Worm (Caenorhabditis elegans) whole organism, L4 larva: ENCODE measurements around the gene str-187.

Experiments
- D1046.2 ChIP-seq: fragments of 200-800 bp; sonication (Bioruptor generic); IDR thresholded peaks from 2 replicates; pipeline ENCODE4 v1.3.6; 2022; ENCODE audit warnings: missing genetic modification characterization, missing compliant biosample characterization
- F10B5.3 ChIP-seq: sonication (generic microtip); optimal IDR thresholded peaks from 2 replicates; lab custom pipeline; 2016; ENCODE audit warnings: mild to moderate bottlenecking, missing genetic modification characterization, missing compliant biosample characterization
- F26F4.8 ChIP-seq: fragments of 200-800 bp; sonication (Bioruptor generic); conservative IDR thresholded peaks from 2 replicates; pipeline ENCODE4 v1.3.6; 2022; ENCODE audit warnings: missing genetic modification characterization, missing compliant biosample characterization
- F44E2.7 ChIP-seq: fragments of 200-800 bp; sonication (Bioruptor generic); IDR thresholded peaks from 2 replicates; pipeline ENCODE4 v2.1.2; 2022; ENCODE audit warnings: missing genetic modification characterization, missing compliant biosample characterization
- Y105C5A.15 ChIP-seq: fragments of 200-800 bp; sonication (Bioruptor generic); IDR thresholded peaks from 2 replicates; pipeline ENCODE4 v1.3.6; 2022; ENCODE audit warnings: missing genetic modification characterization, missing compliant biosample characterization
- Y5F2A.4 ChIP-seq: fragments of 200-800 bp; sonication (Bioruptor generic); optimal IDR thresholded peaks from 2 replicates; lab custom pipeline; 2018; ENCODE audit warnings: mild to moderate bottlenecking, missing genetic modification characterization, missing compliant biosample characterization
- Y75B8A.6 ChIP-seq: fragments of 200-800 bp; sonication (Bioruptor generic); IDR thresholded peaks from 2 replicates; pipeline ENCODE4 v1.3.6; 2022; ENCODE audit warnings: missing genetic modification reagents, missing genetic modification characterization, missing compliant biosample characterization
- ZK546.5 ChIP-seq, 2 experiments: sonication (generic microtip); optimal IDR thresholded peaks; 2 replicates each; lab custom pipeline; 2017; ENCODE audit warnings: missing biosample characterization in 2 of 2, missing genetic modification characterization in 2 of 2
- aly-2 ChIP-seq: sonication (generic microtip); optimal IDR thresholded peaks from 2 replicates; lab custom pipeline; 2018; ENCODE audit warnings: missing biosample characterization, missing genetic modification characterization
- ceh-28 ChIP-seq: fragments of 150-350 bp; optimal IDR thresholded peaks from 2 replicates; lab custom pipeline; 2014; ENCODE audit warnings: missing biosample characterization, missing genetic modification reagents, missing genetic modification characterization
- ceh-44 ChIP-seq: fragments of 200-800 bp; sonication (Bioruptor generic); IDR thresholded peaks from 2 replicates; pipeline ENCODE4 v1.3.6; 2022; ENCODE audit warnings: missing genetic modification reagents, missing genetic modification characterization, missing compliant biosample characterization
- ceh-62 ChIP-seq: sonication (generic microtip); optimal IDR thresholded peaks from 2 replicates; lab custom pipeline; 2017; ENCODE audit warnings: missing biosample characterization, missing genetic modification characterization
- ceh-82 ChIP-seq: sonication (generic microtip); optimal IDR thresholded peaks from 2 replicates; lab custom pipeline; 2017; ENCODE audit warnings: missing biosample characterization, missing genetic modification characterization
- ces-1 ChIP-seq: fragments of 150-350 bp; sonication (generic microtip); optimal IDR thresholded peaks from 4 replicates; lab custom pipeline; 2014; ENCODE audit warnings: missing biosample characterization, missing genetic modification reagents, missing genetic modification characterization
- ctbp-1 ChIP-seq: fragments of 200-800 bp; sonication (Bioruptor generic); IDR thresholded peaks from 2 replicates; pipeline ENCODE4 v1.3.6; 2022; ENCODE audit warnings: missing genetic modification reagents, missing genetic modification characterization, missing compliant biosample characterization
- dmd-6 ChIP-seq: fragments of 200-800 bp; sonication (Bioruptor generic); IDR thresholded peaks from 2 replicates; pipeline ENCODE4 v1.3.6; 2022; ENCODE audit warnings: missing genetic modification reagents, missing genetic modification characterization, missing compliant biosample characterization
- dmd-8 ChIP-seq: fragments of 200-800 bp; sonication (Bioruptor generic); IDR thresholded peaks from 2 replicates; pipeline ENCODE4 v1.3.6; 2022; ENCODE audit warnings: missing genetic modification characterization, missing compliant biosample characterization
- dpl-1 ChIP-seq: fragments of 150-350 bp; optimal IDR thresholded peaks from 2 replicates; lab custom pipeline; 2014; ENCODE audit warnings: missing biosample characterization, missing genetic modification reagents, missing genetic modification characterization
- fos-1 ChIP-seq: fragments of 150-350 bp; optimal IDR thresholded peaks from 2 replicates; lab custom pipeline; 2014; ENCODE audit warnings: missing biosample characterization, missing genetic modification characterization
- gei-8 ChIP-seq: fragments of 200-800 bp; sonication (Bioruptor generic); optimal IDR thresholded peaks from 2 replicates; lab custom pipeline; 2018; ENCODE audit warnings: mild to moderate bottlenecking, missing genetic modification characterization, missing compliant biosample characterization
- hlh-11 ChIP-seq: fragments of 200-800 bp; sonication (Bioruptor generic); optimal IDR thresholded peaks from 2 replicates; lab custom pipeline; 2018; ENCODE audit warnings: mild to moderate bottlenecking, missing genetic modification characterization, missing compliant biosample characterization
- hlh-30 ChIP-seq: sonication (generic microtip); optimal IDR thresholded peaks from 2 replicates; lab custom pipeline; 2017; ENCODE audit warnings: antibody characterized with exemption, mild to moderate bottlenecking, missing genetic modification characterization, missing compliant biosample characterization; ENCODE audit not compliant: insufficient read depth
- lim-7 ChIP-seq: fragments of 200-800 bp; sonication (Bioruptor generic); IDR thresholded peaks from 2 replicates; pipeline ENCODE4 v1.3.6; 2022; ENCODE audit warnings: missing genetic modification characterization, missing compliant biosample characterization
- lin-1 ChIP-seq: fragments of 200-800 bp; sonication (Bioruptor generic); IDR thresholded peaks from 2 replicates; pipeline ENCODE4 v1.3.6; 2022; ENCODE audit warnings: missing genetic modification reagents, missing genetic modification characterization, missing compliant biosample characterization
- lin-13 ChIP-seq: fragments of 150-350 bp; optimal IDR thresholded peaks from 2 replicates; lab custom pipeline; 2014; ENCODE audit warnings: missing biosample characterization, missing genetic modification reagents, missing genetic modification characterization
- lin-15B ChIP-seq: fragments of 150-350 bp; sonication (generic microtip); optimal IDR thresholded peaks from 3 replicates; lab custom pipeline; 2014; ENCODE audit warnings: missing biosample characterization, missing genetic modification characterization
- lsy-2 ChIP-seq, 2 experiments: fragments of 150-350 bp in 1 of 2; sonication (generic microtip) in 1 of 2; optimal IDR thresholded peaks; 2 replicates each; lab custom pipeline; 2014 to 2017; ENCODE audit warnings: missing biosample characterization in 2 of 2, missing genetic modification characterization in 2 of 2
- mxl-2 ChIP-seq: fragments of 200-800 bp; sonication (Bioruptor generic); conservative IDR thresholded peaks from 2 replicates; pipeline ENCODE4 v1.3.6; 2022; ENCODE audit warnings: missing genetic modification reagents, missing genetic modification characterization, missing compliant biosample characterization
- mxl-3 ChIP-seq: fragments of 200-800 bp; sonication (Bioruptor generic); optimal IDR thresholded peaks from 2 replicates; lab custom pipeline; 2018; ENCODE audit warnings: mild to moderate bottlenecking, missing genetic modification characterization, missing compliant biosample characterization
- nhr-11 ChIP-seq: fragments of 150-350 bp; optimal IDR thresholded peaks from 2 replicates; lab custom pipeline; 2014; ENCODE audit warnings: missing biosample characterization, missing genetic modification characterization
- nhr-111 ChIP-seq: fragments of 200-800 bp; sonication (Bioruptor generic); optimal IDR thresholded peaks from 2 replicates; lab custom pipeline; 2018; ENCODE audit warnings: mild to moderate bottlenecking, missing genetic modification characterization, missing compliant biosample characterization
- nhr-237 ChIP-seq: sonication (generic microtip); optimal IDR thresholded peaks from 2 replicates; lab custom pipeline; 2017; ENCODE audit warnings: missing biosample characterization, missing genetic modification characterization
- nhr-25 ChIP-seq: sonication (generic microtip); optimal IDR thresholded peaks from 2 replicates; lab custom pipeline; 2017; ENCODE audit warnings: missing genetic modification characterization, mild to moderate bottlenecking, missing compliant biosample characterization, antibody characterized with exemption, moderate library complexity, borderline replicate concordance; ENCODE audit not compliant: insufficient read depth
- nhr-28 ChIP-seq: fragments of 150-350 bp; optimal IDR thresholded peaks from 2 replicates; lab custom pipeline; 2014; ENCODE audit warnings: missing biosample characterization, missing genetic modification characterization
- nhr-41 ChIP-seq: fragments of 200-800 bp; sonication (Bioruptor generic); IDR thresholded peaks from 2 replicates; pipeline ENCODE4 v1.3.6; 2022; ENCODE audit warnings: missing genetic modification reagents, missing genetic modification characterization, missing compliant biosample characterization
- nhr-42 ChIP-seq: fragments of 200-800 bp; sonication (Bioruptor generic); IDR thresholded peaks from 2 replicates; pipeline ENCODE4 v1.3.6; 2022; ENCODE audit warnings: missing genetic modification characterization, missing compliant biosample characterization
- nhr-48 ChIP-seq: sonication (generic microtip); optimal IDR thresholded peaks from 2 replicates; lab custom pipeline; 2016; ENCODE audit warnings: mild to moderate bottlenecking, missing genetic modification characterization, missing compliant biosample characterization
- pha-4 ChIP-seq, 2 experiments: fragments of 150-350 bp in 1 of 2; fragments of 200-800 bp in 1 of 2; sonication (Bioruptor generic) in 1 of 2; IDR thresholded peaks in 1 of 2; optimal IDR thresholded peaks in 1 of 2; 2 replicates each; pipeline versions ENCODE4 v1.3.6 to Lab custom; 2014 to 2022; ENCODE audit warnings: missing genetic modification characterization in 2 of 2, missing genetic modification reagents in 2 of 2, missing biosample characterization in 1 of 2, missing compliant biosample characterization in 1 of 2
- pqm-1 ChIP-seq: sonication (generic microtip); optimal IDR thresholded peaks from 2 replicates; lab custom pipeline; 2017; ENCODE audit warnings: missing biosample characterization, missing genetic modification characterization
- saeg-2 ChIP-seq: fragments of 200-800 bp; sonication (Bioruptor generic); IDR thresholded peaks from 2 replicates; pipeline ENCODE4 v1.3.6; 2022; ENCODE audit warnings: missing genetic modification reagents, missing genetic modification characterization, missing compliant biosample characterization
- snpc-4 ChIP-seq: fragments of 150-350 bp; optimal IDR thresholded peaks from 2 replicates; lab custom pipeline; 2014; ENCODE audit warnings: missing biosample characterization, missing genetic modification characterization
- spr-3 ChIP-seq: fragments of 200-800 bp; sonication (Bioruptor generic); optimal IDR thresholded peaks from 2 replicates; lab custom pipeline; 2018; ENCODE audit warnings: mild to moderate bottlenecking, missing genetic modification characterization, missing compliant biosample characterization
- tag-97 ChIP-seq: fragments of 200-800 bp; sonication (Bioruptor generic); IDR thresholded peaks from 2 replicates; pipeline ENCODE4 v1.3.6; 2022; ENCODE audit warnings: missing genetic modification characterization, missing compliant biosample characterization
- unc-130 ChIP-seq: sonication (generic microtip); optimal IDR thresholded peaks from 2 replicates; lab custom pipeline; 2016; ENCODE audit warnings: missing genetic modification reagents, missing genetic modification characterization, missing compliant biosample characterization
- unc-62 ChIP-seq, 3 experiments: fragments of 150-350 bp in 1 of 3; sonication (generic microtip); optimal IDR thresholded peaks in 2 of 3; peaks in 1 of 3; 1 replicate in 1 of 3; 2 replicates in 2 of 3; lab custom pipeline; 2014 to 2017; ENCODE audit warnings: missing biosample characterization in 3 of 3, missing genetic modification characterization in 3 of 3, missing genetic modification reagents in 3 of 3, missing genotype in 1 of 3
- vab-7 ChIP-seq: fragments of 200-800 bp; sonication (Bioruptor generic); IDR thresholded peaks from 2 replicates; pipeline ENCODE4 v1.3.6; 2022; ENCODE audit warnings: missing genetic modification reagents, missing genetic modification characterization, missing compliant biosample characterization
- zfp-2 ChIP-seq: sonication (generic microtip); optimal IDR thresholded peaks from 2 replicates; lab custom pipeline; 2016; ENCODE audit warnings: mild to moderate bottlenecking, missing genetic modification characterization, missing compliant biosample characterization
- zip-11 ChIP-seq: fragments of 200-800 bp; sonication (Bioruptor generic); IDR thresholded peaks from 2 replicates; pipeline ENCODE4 v1.3.6; 2022; ENCODE audit warnings: missing genetic modification characterization, missing compliant biosample characterization
- zip-2 ChIP-seq: fragments of 150-350 bp; optimal IDR thresholded peaks from 2 replicates; lab custom pipeline; 2014; ENCODE audit warnings: missing biosample characterization, missing genetic modification characterization
- ztf-7 ChIP-seq: fragments of 150-350 bp; optimal IDR thresholded peaks from 2 replicates; lab custom pipeline; 2014; ENCODE audit warnings: missing biosample characterization, missing genetic modification characterization

str-187 gene

DNA sequence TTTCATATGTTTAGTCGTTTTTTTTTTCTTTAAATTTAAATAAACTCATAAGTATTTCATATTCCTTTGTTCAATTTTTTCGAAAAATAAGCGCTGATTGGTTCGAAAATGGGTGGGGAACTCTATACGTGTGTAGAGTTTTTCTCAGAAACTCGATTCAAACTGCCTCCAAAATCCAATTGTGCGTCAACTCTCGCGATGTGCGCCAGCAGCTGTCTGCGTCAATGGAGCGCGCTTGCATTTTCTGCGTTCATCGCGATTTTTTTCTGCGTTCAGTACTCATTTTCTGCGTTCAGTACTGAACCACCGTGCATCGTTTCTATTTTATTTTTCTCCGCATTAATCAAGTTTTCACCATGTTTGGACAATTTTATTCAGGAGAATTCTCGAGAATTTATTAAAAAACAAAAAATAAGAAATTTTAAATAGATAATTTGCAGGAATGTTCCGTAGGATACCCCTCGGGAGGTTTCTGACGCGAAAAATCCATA, 15.6 kb upstream of the str-187 start, which contains the start of gene eelo-2 (continued):
- TF ChIP-seq tag-97 (GFP tag; lab: Robert Waterston, UW) (no peak), nhr-28 (tag; lab: Kevin White, UChicago) (peak; percentile 91), pha-4 (GFP tag; IDR thresholded peaks at IDR 0.05; lab: Robert Waterston, UW) (peak; percentile 95), pha-4 (tag; optimal IDR thresholded peaks at IDR 0.05; lab: Kevin White, UChicago) (peak; percentile 6), D1046.2 (GFP tag; lab: Robert Waterston, UW) (peak; percentile 89), nhr-237 (tag; lab: Kevin White, UChicago) (peak; percentile 54), lin-15B (tag; lab: Kevin White, UChicago) (peak; percentile 96), mxl-3 (peak; percentile 88), vab-7 (GFP tag; lab: Robert Waterston, UW) (peak; percentile 87), snpc-4 (tag; lab: Kevin White, UChicago) (peak; percentile 34), ceh-44 (GFP tag; lab: Robert Waterston, UW) (peak; percentile 87), dmd-6 (GFP tag; lab: Robert Waterston, UW) (peak; percentile 97), lin-13 (GFP tag; lab: Kevin White, UChicago) (peak; percentile 97), hlh-11 (peak; percentile 97), unc-130 (peak; percentile 93), zip-11 (GFP tag; lab: Robert Waterston, UW) (no peak), unc-62 (GFP tag; optimal IDR thresholded peaks at IDR 0.05 in 1 of 2; lab: Kevin White, UChicago) (peak in 1 of 2 experiments; percentile 99), unc-62 (tag; optimal IDR thresholded peaks at IDR 0.05; lab: Kevin White, UChicago) (no peak), zip-2 (tag; lab: Kevin White, UChicago) (peak; percentile 73), hlh-30 (tag; lab: Kevin White, UChicago) (peak; percentile 93), pqm-1 (tag; lab: Kevin White, UChicago) (peak; percentile 63), nhr-48 (peak; percentile 97), ctbp-1 (peak; percentile 92), zfp-2 (tag; lab: Kevin White, UChicago) (peak; percentile 84), ztf-7 (peak; percentile 90), aly-2 (tag; lab: Kevin White, UChicago) (no peak), dmd-8 (GFP tag; lab: Robert Waterston, UW) (0 out of 2 replicates have a peak, but pooled peaks have one; percentile 13), nhr-111 (GFP tag; lab: Kevin White, UChicago) (no peak), nhr-41 (GFP tag; lab: Robert Waterston, UW) (peak; percentile 90), ceh-62 (tag; lab: Kevin White, UChicago) (peak; percentile 14), lim-7 (GFP tag; lab: Robert Waterston, UW) (no peak), dpl-1 (GFP tag; lab: Kevin White, UChicago) (peak; percentile 100), nhr-25 (tag; lab: Kevin White, UChicago) (peak; percentile 96), nhr-42 (peak; percentile 96), ceh-82 (tag; lab: Kevin White, UChicago) (peak; percentile 62), gei-8 (no peak), Y105C5A.15 (0 out of 2 replicates have a peak, but pooled peaks have one; percentile 19), F26F4.8 (GFP tag; lab: Robert Waterston, UW) (no peak), ces-1 (GFP tag; lab: Kevin White, UChicago) (peak; percentile 34), ZK546.5 (tag; optimal IDR thresholded peaks at IDR 0.05; lab: Kevin White, UChicago) (peak in 1 of 2 experiments; percentile 79), lin-1 (GFP tag; lab: Robert Waterston, UW) (peak; percentile 97), ceh-28 (no peak), saeg-2 (GFP tag; lab: Robert Waterston, UW) (peak; percentile 94), Y5F2A.4 (GFP tag; lab: Kevin White, UChicago) (peak; percentile 78), F10B5.3 (tag; lab: Kevin White, UChicago) (peak; percentile 93), Y75B8A.6 (GFP tag; lab: Robert Waterston, UW) (peak; percentile 90), nhr-11 (peak; percentile 97), fos-1 (peak; percentile 68), F44E2.7 (GFP tag; lab: Robert Waterston, UW) (peak; percentile 4; the same call in 1 of the 2 replicates), lsy-2 (tag; optimal IDR thresholded peaks at IDR 0.05; lab: Kevin White, UChicago) (peak; percentile 91 to 97), spr-3 (GFP tag; lab: Kevin White, UChicago) (peak; percentile 96), mxl-2 (GFP tag; lab: Robert Waterston, UW) (peak; percentile 86)
